Worm (Caenorhabditis elegans): ENCODE measurements around the gene dvc-1.

dvc-1 gene

DNA sequence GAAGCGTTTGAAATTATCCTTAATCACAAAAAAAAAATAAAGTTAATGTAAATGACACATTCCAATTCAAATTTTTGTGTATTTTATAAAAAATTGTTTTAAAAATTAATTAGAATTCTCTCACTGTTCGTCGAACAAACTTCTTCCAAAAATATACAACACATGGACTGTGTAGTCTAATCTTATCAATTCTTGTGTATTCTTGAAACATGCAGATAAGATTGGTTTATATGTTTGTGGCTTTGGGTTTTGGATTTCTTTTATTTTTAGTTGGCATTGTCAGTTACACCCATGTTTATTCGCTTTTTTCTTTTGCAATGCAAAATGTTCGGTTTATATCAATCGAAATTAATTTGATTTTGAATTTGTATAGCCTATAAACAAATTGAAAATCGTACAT, 18.7 kb downstream of the dvc-1 start:
- TF ChIP-seq nhr-12 (tag; optimal IDR thresholded peaks at IDR 0.05) (no peak), nhr-76 (tag; optimal IDR thresholded peaks at IDR 0.05) (no peak)

ce11 chrV:11217394-11217793, 21.7 kb downstream of the dvc-1 start, which contains the start of gene cyp-29A2:
Gene cyp-29A2, plus strand, starts transcription at chrV:11217583.
- TF ChIP-seq mep-1 (tag; optimal IDR thresholded peaks at IDR 0.05) (no peak), unc-62 (GFP tag; optimal IDR thresholded peaks at IDR 0.05) (no peak), hlh-1 (tag; optimal IDR thresholded peaks at IDR 0.05) (no peak), ceh-83 (GFP tag; optimal IDR thresholded peaks at IDR 0.05) (no peak), unc-39 (tag; optimal IDR thresholded peaks at IDR 0.05) (no peak), ceh-39 (tag; optimal IDR thresholded peaks at IDR 0.05) (no peak), ces-1 (GFP tag; optimal IDR thresholded peaks at IDR 0.05) (no peak), snpc-4 (tag; optimal IDR thresholded peaks at IDR 0.05) (no peak)

DNA sequence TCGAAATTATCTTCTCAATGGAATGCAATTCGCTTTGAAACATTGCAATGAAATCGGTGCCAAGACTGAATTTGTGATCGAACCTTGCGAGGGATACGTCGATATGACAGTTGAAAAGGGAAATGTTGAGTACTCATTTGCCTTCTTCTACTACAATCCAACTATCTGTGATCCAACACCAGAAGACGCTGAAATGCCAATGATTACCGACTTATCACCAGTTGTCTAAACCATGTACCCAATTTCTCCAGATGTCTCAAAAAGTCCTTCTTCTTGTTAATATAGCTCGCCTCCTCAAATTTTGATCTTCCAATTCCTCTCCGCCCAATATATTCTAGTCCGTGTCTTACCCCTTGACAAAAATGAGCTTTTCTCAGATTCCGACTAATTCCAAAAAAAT, 23.0 kb downstream of the dvc-1 start:
- TF ChIP-seq lsy-2 (tag; optimal IDR thresholded peaks at IDR 0.05): no peak
- no peak for TF ChIP-seq drap-1 (GFP tag; optimal IDR thresholded peaks at IDR 0.05)
- no peak for TF ChIP-seq nhr-76 (tag; optimal IDR thresholded peaks at IDR 0.05)
- no peak for TF ChIP-seq mep-1 (tag; optimal IDR thresholded peaks at IDR 0.05)
- no peak for TF ChIP-seq cnd-1 (tag; optimal IDR thresholded peaks at IDR 0.05)
- no peak for TF ChIP-seq mls-2 (tag; optimal IDR thresholded peaks at IDR 0.05)
- no peak for TF ChIP-seq ham-2 (GFP tag; optimal IDR thresholded peaks at IDR 0.05)
- TF ChIP-seq sptf-1 (tag; optimal IDR thresholded peaks at IDR 0.05): no peak
- TF ChIP-seq elt-1 (tag; optimal IDR thresholded peaks at IDR 0.05; ENCODE audit: borderline replicate concordance, insufficient read depth): no peak
- TF ChIP-seq ceh-83 (GFP tag; optimal IDR thresholded peaks at IDR 0.05): no peak
- TF ChIP-seq unc-62 (GFP tag; optimal IDR thresholded peaks at IDR 0.05): no peak
- no peak for TF ChIP-seq ceh-39 (tag; optimal IDR thresholded peaks at IDR 0.05)
- TF ChIP-seq sem-2 (GFP tag; optimal IDR thresholded peaks at IDR 0.05): no peak
- no peak for TF ChIP-seq nhr-237 (tag; optimal IDR thresholded peaks at IDR 0.05)
- no peak for TF ChIP-seq zip-8 (tag; optimal IDR thresholded peaks at IDR 0.05)
- TF ChIP-seq snpc-4 (tag; optimal IDR thresholded peaks at IDR 0.05): no peak

DNA sequence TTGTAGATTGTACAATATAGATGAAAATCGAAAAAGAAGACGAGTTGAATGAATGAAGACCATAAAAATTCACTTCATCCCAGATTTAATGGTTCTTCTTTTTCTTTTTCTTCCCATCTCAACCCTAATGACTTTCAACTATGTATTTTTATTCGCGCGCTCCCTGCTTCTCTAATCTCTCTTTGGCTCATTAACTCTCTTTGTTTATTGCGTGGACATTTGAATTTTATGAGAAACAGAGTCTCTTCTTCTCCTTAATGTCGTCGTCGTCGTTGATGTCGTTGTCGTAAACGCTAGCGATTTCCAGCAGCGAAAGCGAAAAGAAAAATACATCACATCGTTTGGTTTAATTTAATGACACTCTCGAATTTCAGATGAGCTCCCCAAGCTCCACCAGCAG, 24.6 kb downstream of the dvc-1 start:
- TF ChIP-seq unc-62 (GFP tag; optimal IDR thresholded peaks at IDR 0.05) (no peak), nhr-237 (tag; optimal IDR thresholded peaks at IDR 0.05) (no peak), ceh-39 (tag; optimal IDR thresholded peaks at IDR 0.05) (no peak), mab-5 (tag; optimal IDR thresholded peaks at IDR 0.05) (no peak), elt-1 (tag; optimal IDR thresholded peaks at IDR 0.05; ENCODE audit: borderline replicate concordance, insufficient read depth) (no peak), nhr-28 (tag; optimal IDR thresholded peaks at IDR 0.05) (no peak), nhr-2 (tag; optimal IDR thresholded peaks at IDR 0.05) (no peak), unc-39 (tag; optimal IDR thresholded peaks at IDR 0.05) (no peak), ham-2 (GFP tag; optimal IDR thresholded peaks at IDR 0.05) (no peak), zip-8 (tag; optimal IDR thresholded peaks at IDR 0.05) (no peak), mep-1 (tag; optimal IDR thresholded peaks at IDR 0.05) (no peak), nhr-76 (tag; optimal IDR thresholded peaks at IDR 0.05) (no peak), snpc-4 (tag; optimal IDR thresholded peaks at IDR 0.05) (no peak), cnd-1 (tag; optimal IDR thresholded peaks at IDR 0.05) (no peak), lin-32 (GFP tag; optimal IDR thresholded peaks at IDR 0.05) (no peak), lin-13 (tag; optimal IDR thresholded peaks at IDR 0.05) (no peak)

DNA sequence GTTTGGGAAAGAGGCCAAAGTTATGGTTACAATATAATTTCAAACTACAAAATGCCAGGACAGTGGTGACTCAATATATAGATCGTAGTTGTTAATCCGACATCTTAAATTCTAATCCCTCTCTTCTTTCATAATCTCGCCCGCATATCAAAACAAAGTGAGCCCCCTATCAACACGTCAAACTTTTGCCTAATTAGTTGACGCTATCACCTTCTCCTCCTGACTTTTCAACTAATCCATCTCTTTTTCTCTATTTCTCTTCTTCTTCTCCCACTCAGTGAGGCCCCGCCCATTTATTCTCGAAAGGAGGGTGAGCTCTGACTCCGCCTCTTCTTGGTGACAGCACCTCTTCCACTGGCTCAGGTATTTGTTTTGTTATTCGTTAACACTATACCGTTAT, 27.8 kb downstream of the dvc-1 start:
- no peak for TF ChIP-seq bed-3 (GFP tag; optimal IDR thresholded peaks at IDR 0.05)
- TF ChIP-seq nhr-12 (tag; optimal IDR thresholded peaks at IDR 0.05): no peak
- no peak for TF ChIP-seq unc-39 (tag; optimal IDR thresholded peaks at IDR 0.05)
- TF ChIP-seq nhr-76 (tag; optimal IDR thresholded peaks at IDR 0.05): no peak
- no peak for TF ChIP-seq drap-1 (GFP tag; optimal IDR thresholded peaks at IDR 0.05)
- TF ChIP-seq ztf-11 (tag; optimal IDR thresholded peaks at IDR 0.05): no peak
- TF ChIP-seq unc-120 (tag; optimal IDR thresholded peaks at IDR 0.05; ENCODE audit: poor library complexity, severe bottlenecking): no peak
- TF ChIP-seq ceh-43 (GFP tag; optimal IDR thresholded peaks at IDR 0.05): no peak
- no peak for TF ChIP-seq blmp-1 (tag; optimal IDR thresholded peaks at IDR 0.05)
- TF ChIP-seq lin-13 (tag; optimal IDR thresholded peaks at IDR 0.05): no peak
- TF ChIP-seq mls-2 (tag; optimal IDR thresholded peaks at IDR 0.05): no peak
- no peak for TF ChIP-seq tbx-8 (GFP tag; optimal IDR thresholded peaks at IDR 0.05)
- TF ChIP-seq nhr-28 (tag; optimal IDR thresholded peaks at IDR 0.05): no peak
- TF ChIP-seq unc-62 (GFP tag; optimal IDR thresholded peaks at IDR 0.05): no peak
